Worm (Caenorhabditis elegans): ENCODE measurements around the gene usp-4.
A peak's percentile ranks its signal among the peaks of the same experiment; 100 is the strongest.

DNA sequence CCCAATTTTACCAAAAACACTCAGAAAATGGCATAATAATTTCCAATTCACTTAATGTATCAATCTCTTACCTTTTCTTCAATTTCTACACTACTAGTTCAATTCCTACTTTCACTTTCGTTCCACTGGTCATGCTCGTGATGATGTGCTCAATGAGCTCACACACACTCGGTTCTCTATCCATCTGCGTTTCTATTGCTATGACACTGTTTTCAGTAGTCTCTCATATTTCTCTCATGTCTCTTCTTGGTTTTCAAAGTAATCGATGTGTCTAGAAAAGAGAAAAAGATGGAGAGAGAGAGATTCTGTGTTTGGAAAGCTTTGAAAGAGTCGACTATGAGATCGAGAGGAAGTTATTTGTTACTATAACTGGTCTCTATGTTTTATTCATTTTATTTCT, 10.1 kb downstream of the usp-4 start:
- TF ChIP-seq him-1 (tag; optimal IDR thresholded peaks at IDR 0.05) = peak; percentile 42
- TF ChIP-seq dao-5 (tag; optimal IDR thresholded peaks at IDR 0.05) = no peak
